Worm (Caenorhabditis elegans): ENCODE measurements around the gene Y14H12A.1.

ce11 chrII:3959432-3960102 is 33.4 kb upstream of the Y14H12A.1 start:
- no peak for TF ChIP-seq snpc-4 (tag; optimal IDR thresholded peaks at IDR 0.05)
- no peak for TF ChIP-seq ztf-4 (tag; optimal IDR thresholded peaks at IDR 0.05)
- no peak for TF ChIP-seq mef-2 (tag; optimal IDR thresholded peaks at IDR 0.05)
- TF ChIP-seq lin-14 (GFP tag; optimal IDR thresholded peaks at IDR 0.05): peak; percentile 60
- TF ChIP-seq ceh-82 (tag; optimal IDR thresholded peaks at IDR 0.05): no peak
- no peak for TF ChIP-seq Y116A8C.19 (tag; optimal IDR thresholded peaks at IDR 0.05; ENCODE audit: borderline replicate concordance)
- peak; percentile 35 for TF ChIP-seq unc-86 (tag; optimal IDR thresholded peaks at IDR 0.05)
- no peak for TF ChIP-seq lin-15B (tag; optimal IDR thresholded peaks at IDR 0.05)
